Worm (Caenorhabditis elegans) whole organism, L4 larva: ENCODE results near the gene F18C5.9.
A peak's percentile ranks its signal among the peaks of the same experiment; 100 is the strongest.

Source experiments
- D1046.2 ChIP-seq: fragments of 200-800 bp; sonication (Bioruptor generic); IDR thresholded peaks from 2 replicates; pipeline ENCODE4 v1.3.6; 2022; ENCODE audit warnings: missing genetic modification characterization, missing compliant biosample characterization
- T26A8.4 ChIP-seq: fragments of 200-800 bp; sonication (Bioruptor generic); IDR thresholded peaks from 2 replicates; pipeline ENCODE4 v1.3.6; 2022; ENCODE audit warnings: missing genetic modification characterization, missing compliant biosample characterization
- Y48G9A.11 ChIP-seq: fragments of 200-800 bp; sonication (Bioruptor generic); IDR thresholded peaks from 2 replicates; pipeline ENCODE4 v1.3.6; 2022; ENCODE audit warnings: missing genetic modification reagents, missing genetic modification characterization, missing compliant biosample characterization
- aha-1 ChIP-seq: fragments of 150-350 bp; peaks from one replicate; lab custom pipeline; 2014; ENCODE audit warnings: missing biosample characterization, missing genetic modification characterization
- ama-1 ChIP-seq: fragments of 150-350 bp; optimal IDR thresholded peaks from 2 replicates; lab custom pipeline; 2014; ENCODE audit warnings: inconsistent platforms, mixed read lengths
- ceh-20 ChIP-seq: fragments of 200-800 bp; sonication (Bioruptor generic); IDR thresholded peaks from 2 replicates; pipeline ENCODE4 v1.3.6; 2022; ENCODE audit warnings: missing genetic modification reagents, missing genetic modification characterization, missing compliant biosample characterization
- cey-2 ChIP-seq: sonication (generic microtip); optimal IDR thresholded peaks from 3 replicates; lab custom pipeline; 2017; ENCODE audit warnings: missing genetic modification characterization, mild to moderate bottlenecking, missing compliant biosample characterization, antibody characterized with exemption, borderline replicate concordance; ENCODE audit not compliant: insufficient read depth
- daf-16 ChIP-seq, 3 experiments: sonication (generic microtip); optimal IDR thresholded peaks; 2 replicates each; lab custom pipeline; 2016 to 2017; ENCODE audit warnings: missing genetic modification characterization in 3 of 3, missing genetic modification reagents in 3 of 3, mild to moderate bottlenecking in 2 of 3, missing compliant biosample characterization in 2 of 3, missing biosample characterization in 1 of 3, moderate library complexity in 1 of 3
- dmd-6 ChIP-seq: fragments of 200-800 bp; sonication (Bioruptor generic); IDR thresholded peaks from 2 replicates; pipeline ENCODE4 v1.3.6; 2022; ENCODE audit warnings: missing genetic modification reagents, missing genetic modification characterization, missing compliant biosample characterization
- dpl-1 ChIP-seq: fragments of 150-350 bp; optimal IDR thresholded peaks from 2 replicates; lab custom pipeline; 2014; ENCODE audit warnings: missing biosample characterization, missing genetic modification reagents, missing genetic modification characterization
- egl-43 ChIP-seq: fragments of 200-800 bp; sonication (Bioruptor generic); IDR thresholded peaks from 2 replicates; pipeline ENCODE4 v1.3.6; 2022; ENCODE audit warnings: missing genetic modification reagents, missing genetic modification characterization, missing compliant biosample characterization
- hif-1 ChIP-seq, 2 experiments: sonication (generic microtip); optimal IDR thresholded peaks; 2 replicates each; lab custom pipeline; 2016 to 2017; ENCODE audit warnings: missing compliant biosample characterization in 2 of 2, missing genetic modification characterization in 2 of 2, missing genetic modification reagents in 2 of 2, missing genotype in 2 of 2, mild to moderate bottlenecking in 1 of 2
- hlh-11 ChIP-seq: fragments of 200-800 bp; sonication (Bioruptor generic); optimal IDR thresholded peaks from 2 replicates; lab custom pipeline; 2018; ENCODE audit warnings: mild to moderate bottlenecking, missing genetic modification characterization, missing compliant biosample characterization
- lin-29 ChIP-seq: fragments of 200-800 bp; sonication (Bioruptor generic); IDR thresholded peaks from 2 replicates; pipeline ENCODE4 v1.3.6; 2022; ENCODE audit warnings: missing genetic modification reagents, missing genetic modification characterization, missing compliant biosample characterization
- lin-38 ChIP-seq: fragments of 200-800 bp; sonication (Bioruptor generic); IDR thresholded peaks from 2 replicates; pipeline ENCODE4 v1.3.6; 2022; ENCODE audit warnings: missing genetic modification reagents, missing genetic modification characterization, missing compliant biosample characterization
- nhr-10 ChIP-seq: fragments of 150-350 bp; optimal IDR thresholded peaks from 2 replicates; lab custom pipeline; 2014; ENCODE audit warnings: missing biosample characterization, missing genetic modification characterization
- nhr-102 ChIP-seq: sonication (generic microtip); optimal IDR thresholded peaks from 2 replicates; lab custom pipeline; 2016; ENCODE audit warnings: mild to moderate bottlenecking, missing genetic modification characterization, moderate library complexity, missing compliant biosample characterization
- nhr-11 ChIP-seq: fragments of 150-350 bp; optimal IDR thresholded peaks from 2 replicates; lab custom pipeline; 2014; ENCODE audit warnings: missing biosample characterization, missing genetic modification characterization
- nhr-28 ChIP-seq: fragments of 150-350 bp; optimal IDR thresholded peaks from 2 replicates; lab custom pipeline; 2014; ENCODE audit warnings: missing biosample characterization, missing genetic modification characterization
- nhr-42 ChIP-seq: fragments of 200-800 bp; sonication (Bioruptor generic); IDR thresholded peaks from 2 replicates; pipeline ENCODE4 v1.3.6; 2022; ENCODE audit warnings: missing genetic modification characterization, missing compliant biosample characterization
- nhr-76 ChIP-seq: fragments of 150-350 bp; optimal IDR thresholded peaks from 2 replicates; lab custom pipeline; 2014; ENCODE audit warnings: missing biosample characterization, missing genetic modification characterization
- nhr-77 ChIP-seq: fragments of 150-350 bp; optimal IDR thresholded peaks from 2 replicates; lab custom pipeline; 2014; ENCODE audit warnings: missing biosample characterization, missing genetic modification characterization
- pha-4 ChIP-seq, 2 experiments: fragments of 150-350 bp in 1 of 2; fragments of 200-800 bp in 1 of 2; sonication (Bioruptor generic) in 1 of 2; IDR thresholded peaks in 1 of 2; optimal IDR thresholded peaks in 1 of 2; 2 replicates each; pipeline versions ENCODE4 v1.3.6 to Lab custom; 2014 to 2022; ENCODE audit warnings: missing genetic modification characterization in 2 of 2, missing genetic modification reagents in 2 of 2, missing biosample characterization in 1 of 2, missing compliant biosample characterization in 1 of 2
- pqm-1 ChIP-seq: sonication (generic microtip); optimal IDR thresholded peaks from 2 replicates; lab custom pipeline; 2017; ENCODE audit warnings: missing biosample characterization, missing genetic modification characterization
- set-16 ChIP-seq: fragments of 200-800 bp; sonication (Bioruptor generic); IDR thresholded peaks from 2 replicates; pipeline ENCODE4 v1.3.6; 2022; ENCODE audit warnings: missing genetic modification reagents, missing genetic modification characterization, missing compliant biosample characterization
- spr-1 ChIP-seq: sonication (generic microtip); optimal IDR thresholded peaks from 2 replicates; lab custom pipeline; 2016; ENCODE audit warnings: mild to moderate bottlenecking, missing genetic modification characterization, missing compliant biosample characterization
- unc-130 ChIP-seq: sonication (generic microtip); optimal IDR thresholded peaks from 2 replicates; lab custom pipeline; 2016; ENCODE audit warnings: missing genetic modification reagents, missing genetic modification characterization, missing compliant biosample characterization
- zip-11 ChIP-seq: fragments of 200-800 bp; sonication (Bioruptor generic); IDR thresholded peaks from 2 replicates; pipeline ENCODE4 v1.3.6; 2022; ENCODE audit warnings: missing genetic modification characterization, missing compliant biosample characterization

Gene F18C5.9

ce11 chrII:6615232-6616029 is 48.5 kb downstream of the F18C5.9 start (continued):
- TF ChIP-seq nhr-11 (no peak), spr-1 (tag; lab: Kevin White, UChicago) (no peak), nhr-77 (tag; lab: Kevin White, UChicago) (peak; percentile 63), cey-2 (no peak), ama-1 (lab: Kevin White, UChicago) (no peak), unc-130 (GFP tag; lab: Kevin White, UChicago) (no peak), lin-29 (no peak), nhr-42 (GFP tag; lab: Robert Waterston, UW) (no peak), zip-11 (no peak), hif-1 (tag; optimal IDR thresholded peaks at IDR 0.05; lab: Kevin White, UChicago) (no peak), hlh-11 (tag; lab: Kevin White, UChicago) (peak; percentile 75), nhr-76 (tag; lab: Kevin White, UChicago) (no peak), aha-1 (tag; lab: Kevin White, UChicago) (peak; percentile 29), D1046.2 (GFP tag; lab: Robert Waterston, UW) (no peak), egl-43 (no peak)

- TF ChIP-seq pha-4 (GFP tag; IDR thresholded peaks at IDR 0.05; lab: Robert Waterston, UW) (no peak), pha-4 (tag; optimal IDR thresholded peaks at IDR 0.05; lab: Kevin White, UChicago) (no peak), daf-16 (GFP tag; optimal IDR thresholded peaks at IDR 0.05; lab: Kevin White, UChicago) (no peak), daf-16 (tag; optimal IDR thresholded peaks at IDR 0.05; lab: Kevin White, UChicago) (peak; percentile 46), Y48G9A.11 (GFP tag; lab: Robert Waterston, UW) (no peak), nhr-77 (tag; lab: Kevin White, UChicago) (peak; percentile 1), nhr-102 (peak; percentile 1), pqm-1 (tag; lab: Kevin White, UChicago) (peak; percentile 67), spr-1 (tag; lab: Kevin White, UChicago) (no peak), dpl-1 (no peak), hlh-11 (tag; lab: Kevin White, UChicago) (peak; percentile 36), T26A8.4 (GFP tag; lab: Robert Waterston, UW) (no peak), lin-38 (GFP tag; lab: Robert Waterston, UW) (no peak), nhr-28 (peak; percentile 61), set-16 (no peak), dmd-6 (GFP tag; lab: Robert Waterston, UW) (peak; percentile 62; the same call in 1 of the 2 replicates)
- TF ChIP-seq, all 104 proteins: peak for 7
Observed at ce11 chrII:6616135-6616534, 49.2 kb downstream of the F18C5.9 start.

ce11 chrII:6616770-6617169 is 49.8 kb downstream of the F18C5.9 start, which contains the start of gene klf-3:
klf-3 (plus strand) TSS chrII:6616878.
- TF ChIP-seq ceh-20 (GFP tag; lab: Robert Waterston, UW) (no peak), zip-11 (no peak), nhr-77 (tag; lab: Kevin White, UChicago) (no peak), nhr-76 (tag; lab: Kevin White, UChicago) (no peak), nhr-10 (no peak)
